Fruit fly (Drosophila melanogaster) whole organism, pupa: ENCODE measurements around the gene CG7548.

Experiments used
- CG10348 ChIP-seq: fragments of 200-800 bp; sonication (Bioruptor generic); IDR thresholded peaks from 2 replicates; pipeline ENCODE4 v1.3.6; 2022; ENCODE audit warnings: missing biosample characterization, missing genetic modification characterization
- CG12605 ChIP-seq: fragments of 200-800 bp; sonication (Bioruptor generic); IDR thresholded peaks from 2 replicates; pipeline ENCODE4 v1.3.6; 2022; ENCODE audit warnings: missing biosample characterization, missing genetic modification characterization
- CG13204 ChIP-seq: fragments of 200-800 bp; sonication (Bioruptor generic); optimal IDR thresholded peaks from 2 replicates; lab custom pipeline; 2018; ENCODE audit warnings: missing biosample characterization, mild to moderate bottlenecking, missing genetic modification characterization, moderate library complexity
- CG14655 ChIP-seq: fragments of 200-800 bp; sonication (Bioruptor generic); optimal IDR thresholded peaks from 3 replicates; lab custom pipeline; 2017; ENCODE audit warnings: mild to moderate bottlenecking, missing biosample characterization, missing genetic modification reagents, missing genetic modification characterization
- CG15710 ChIP-seq: fragments of 200-800 bp; sonication (Bioruptor generic); optimal IDR thresholded peaks from 2 replicates; lab custom pipeline; 2018; ENCODE audit warnings: missing biosample characterization, mild to moderate bottlenecking, missing genetic modification characterization, moderate library complexity
- CG17806 ChIP-seq: fragments of 200-800 bp; sonication (Bioruptor generic); optimal IDR thresholded peaks from 2 replicates; lab custom pipeline; 2018; ENCODE audit warnings: missing biosample characterization, mild to moderate bottlenecking, missing genetic modification characterization, moderate library complexity
- CG32121 ChIP-seq: fragments of 200-800 bp; sonication (Bioruptor generic); IDR thresholded peaks from 2 replicates; pipeline ENCODE4 v1.3.6; 2022; ENCODE audit warnings: missing biosample characterization, missing genetic modification characterization
- CG34367 ChIP-seq: fragments of 200-800 bp; sonication (Bioruptor generic); optimal IDR thresholded peaks from 2 replicates; lab custom pipeline; 2018; ENCODE audit warnings: missing biosample characterization, mild to moderate bottlenecking, missing genetic modification characterization
- CG4496 ChIP-seq: fragments of 200-800 bp; sonication (Bioruptor generic); IDR thresholded peaks from 3 replicates; pipeline ENCODE4 v1.3.6; 2022; ENCODE audit warnings: missing biosample characterization, missing genetic modification characterization
- CG8159 ChIP-seq: fragments of 200-800 bp; sonication (Bioruptor generic); optimal IDR thresholded peaks from 3 replicates; lab custom pipeline; 2018; ENCODE audit warnings: missing biosample characterization, mild to moderate bottlenecking, missing genetic modification characterization, moderate library complexity
- CG8301 ChIP-seq: fragments of 200-800 bp; sonication (Bioruptor generic); optimal IDR thresholded peaks from 2 replicates; lab custom pipeline; 2018; ENCODE audit warnings: missing biosample characterization, mild to moderate bottlenecking, missing genetic modification characterization
- CG9948 ChIP-seq: fragments of 200-800 bp; sonication (Bioruptor generic); optimal IDR thresholded peaks from 2 replicates; lab custom pipeline; 2018; ENCODE audit warnings: missing biosample characterization, mild to moderate bottlenecking, missing genetic modification characterization, moderate library complexity
- D1 ChIP-seq: fragments of 200-800 bp; sonication (Bioruptor generic); optimal IDR thresholded peaks from 2 replicates; lab custom pipeline; 2018; ENCODE audit warnings: missing biosample characterization, mild to moderate bottlenecking, missing genetic modification characterization, moderate library complexity
- EcR ChIP-seq: fragments of 200-800 bp; sonication (Bioruptor generic); optimal IDR thresholded peaks from 3 replicates; lab custom pipeline; 2019; ENCODE audit warnings: missing biosample characterization, missing genetic modification characterization, mild to moderate bottlenecking, moderate library complexity, missing genetic modification reagents
- Ets98B ChIP-seq: fragments of 200-800 bp; sonication (Bioruptor generic); IDR thresholded peaks from 2 replicates; pipeline ENCODE4 v1.3.6; 2022; ENCODE audit warnings: missing biosample characterization, missing genetic modification characterization
- Pif1A ChIP-seq: fragments of 200-800 bp; sonication (Bioruptor generic); optimal IDR thresholded peaks from 3 replicates; lab custom pipeline; 2016; ENCODE audit warnings: missing biosample characterization, missing genetic modification characterization
- Pif1B ChIP-seq: fragments of 200-800 bp; sonication (Bioruptor generic); optimal IDR thresholded peaks from 3 replicates; lab custom pipeline; 2016; ENCODE audit warnings: missing biosample characterization, missing genetic modification characterization
- Snoo ChIP-seq: fragments of 200-800 bp; sonication (Bioruptor generic); optimal IDR thresholded peaks from 3 replicates; lab custom pipeline; 2017; ENCODE audit warnings: missing biosample characterization, mild to moderate bottlenecking, missing genetic modification characterization, inconsistent platforms
- fd96Ca ChIP-seq: fragments of 200-800 bp; sonication (Bioruptor generic); IDR thresholded peaks from 3 replicates; pipeline ENCODE4 v1.3.6; 2022; ENCODE audit warnings: missing biosample characterization, missing genetic modification characterization
- gl ChIP-seq: fragments of 200-800 bp; sonication (Bioruptor generic); optimal IDR thresholded peaks from 2 replicates; lab custom pipeline; 2018; ENCODE audit warnings: missing biosample characterization, mild to moderate bottlenecking, missing genetic modification characterization
- rn ChIP-seq: fragments of 200-800 bp; sonication (Bioruptor generic); IDR thresholded peaks from 2 replicates; pipeline ENCODE4 v1.3.6; 2022; ENCODE audit warnings: missing biosample characterization, missing genetic modification characterization

The CG7548 gene

DNA sequence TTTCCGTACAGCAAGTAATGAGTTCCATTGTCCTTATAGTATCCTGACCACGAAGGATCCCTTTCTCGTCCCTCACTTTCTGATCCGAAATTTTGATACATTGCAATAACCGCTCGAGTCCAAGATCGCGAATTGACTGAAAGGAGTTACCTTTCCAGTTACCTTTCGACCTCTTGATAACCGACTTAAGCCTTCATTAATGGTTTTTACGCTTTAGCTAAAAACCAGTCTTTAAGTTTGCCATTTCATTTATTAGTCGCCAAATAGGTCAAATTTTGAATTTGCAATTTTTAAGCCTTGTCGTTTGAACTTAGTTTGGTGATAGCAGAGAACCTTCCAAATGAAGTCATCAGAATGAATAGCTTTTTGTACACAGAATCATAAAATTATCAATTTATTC, 36.3 kb upstream of the CG7548 start, which contains the start of gene CG32376:
CG32376 (minus strand) TSS at position 101 of the 400 bp plus-strand sequence.
- TF ChIP-seq EcR (GFP tag; lab: Kevin White, UChicago) = no peak
- TF ChIP-seq CG17806 = no peak
- TF ChIP-seq CG9948 = no peak
- TF ChIP-seq CG12605 (GFP tag; lab: Robert Waterston, UW) = no peak
- no peak for TF ChIP-seq CG32121 (GFP tag; lab: Robert Waterston, UW)
- TF ChIP-seq Pif1B (GFP tag; lab: Kevin White, UChicago) = no peak
- TF ChIP-seq D1 (tag; lab: Kevin White, UChicago) = no peak
- TF ChIP-seq CG34367 (tag; lab: Kevin White, UChicago) = no peak
- TF ChIP-seq CG8301 = no peak
- no peak for TF ChIP-seq CG14655 (GFP tag; lab: Kevin White, UChicago)
- TF ChIP-seq CG4496 (GFP tag; lab: Robert Waterston, UW) = no peak
- no peak for TF ChIP-seq fd96Ca (GFP tag; lab: Robert Waterston, UW)
- no peak for TF ChIP-seq rn (GFP tag; lab: Robert Waterston, UW)
- TF ChIP-seq CG8159 (tag; lab: Kevin White, UChicago) = no peak
- TF ChIP-seq Ets98B (GFP tag; lab: Robert Waterston, UW) = no peak
- no peak for TF ChIP-seq Pif1A (GFP tag; lab: Kevin White, UChicago)
- no peak for TF ChIP-seq gl
- TF ChIP-seq CG15710 = no peak
- TF ChIP-seq Snoo = no peak

DNA sequence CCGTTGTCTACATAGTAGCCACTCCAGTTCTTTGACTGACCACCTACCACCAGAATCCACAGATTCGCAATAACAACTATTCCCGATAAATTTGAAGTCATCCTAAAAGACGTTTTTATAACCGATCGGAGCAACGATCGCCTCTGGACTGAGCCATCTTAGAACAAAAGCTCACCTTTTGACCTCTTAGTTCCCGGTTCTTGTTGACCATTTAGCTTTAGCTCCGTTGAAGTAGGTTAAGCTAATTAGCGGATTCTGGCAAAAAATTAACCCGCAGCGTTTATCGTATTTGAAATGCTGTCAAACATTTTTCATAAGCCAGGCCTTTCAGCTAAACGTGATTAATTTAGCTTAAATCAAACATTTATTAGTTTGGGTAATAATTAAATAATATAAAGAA, 35.1 kb upstream of the CG7548 start, which contains the start of gene CG32374:
CG32374 (minus strand) TSS at position 101 of the 400 bp plus-strand sequence.
- no peak for TF ChIP-seq CG13204
- no peak for TF ChIP-seq CG32121 (GFP tag; lab: Robert Waterston, UW)
- TF ChIP-seq fd96Ca (GFP tag; lab: Robert Waterston, UW) = no peak
- no peak for TF ChIP-seq rn (GFP tag; lab: Robert Waterston, UW)
- no peak for TF ChIP-seq CG9948

DNA sequence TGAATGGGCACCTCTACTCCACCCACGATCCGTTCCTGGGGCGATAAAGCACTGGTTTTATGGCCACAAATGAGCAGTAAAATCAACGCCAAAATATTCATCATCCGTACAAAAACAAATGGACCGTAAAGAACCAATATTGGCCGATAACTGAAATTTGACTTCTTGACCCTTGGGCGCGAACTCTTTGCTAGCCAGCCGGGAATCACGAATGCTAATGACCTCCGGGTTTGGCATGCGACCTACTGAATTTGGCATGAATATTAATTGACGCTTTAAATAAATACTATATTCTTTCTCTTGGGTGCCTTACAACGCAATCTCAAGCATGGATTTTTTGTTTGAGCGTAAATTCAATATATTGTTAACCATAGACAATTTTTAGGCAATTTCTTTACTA, 33.7 kb upstream of the CG7548 start, which contains the start of gene CG16998:
CG16998 (minus strand) TSS at position 101 of the 400 bp plus-strand sequence.
- TF ChIP-seq CG14655 (GFP tag; lab: Kevin White, UChicago) = no peak
- TF ChIP-seq fd96Ca (GFP tag; lab: Robert Waterston, UW) = no peak
- no peak for TF ChIP-seq CG32121 (GFP tag; lab: Robert Waterston, UW)
- no peak for TF ChIP-seq CG10348

DNA sequence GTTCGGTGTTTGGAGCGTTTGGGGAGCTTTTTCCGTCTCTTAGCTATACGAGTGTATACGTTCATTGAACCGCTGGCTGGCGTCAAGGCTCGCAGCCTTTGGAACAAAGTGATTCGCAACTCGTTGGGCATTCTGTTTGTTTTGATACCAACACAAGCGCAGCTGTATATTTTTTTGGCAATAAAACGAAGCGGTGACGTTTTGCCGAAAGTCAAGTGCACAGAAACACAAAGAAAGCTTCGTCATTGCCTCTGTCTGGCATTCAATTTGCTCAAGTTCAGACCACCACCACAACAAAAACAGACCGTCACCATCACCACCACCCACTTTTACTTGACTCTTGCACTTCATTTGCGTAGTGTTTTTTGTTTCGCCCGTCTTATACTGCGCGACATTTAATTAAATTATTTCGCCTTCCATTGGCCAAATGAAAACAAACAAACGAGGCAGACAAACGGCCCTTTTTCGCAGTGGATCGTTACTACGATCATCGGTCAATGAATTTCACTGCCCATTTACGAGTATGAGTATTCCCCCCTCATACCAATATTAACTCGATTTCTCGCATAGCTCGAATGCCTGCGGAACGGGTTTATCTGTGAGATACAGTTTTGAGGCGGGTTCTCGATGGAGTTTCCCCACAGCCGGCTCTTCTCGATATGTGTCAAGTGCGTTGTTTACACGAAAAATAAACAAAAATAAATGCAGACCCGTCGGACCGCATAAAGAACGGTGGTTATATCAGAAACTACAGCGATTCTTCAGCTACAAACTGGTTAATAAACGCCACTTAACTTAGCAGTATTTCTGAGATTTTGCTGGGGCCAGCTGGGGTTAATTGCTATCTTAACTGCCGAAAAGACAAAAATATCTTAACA, 24.7 kb upstream of the CG7548 start:
- TF ChIP-seq EcR (GFP tag; lab: Kevin White, UChicago) (peak; percentile 87), CG8301 (no peak), CG32121 (GFP tag; lab: Robert Waterston, UW) (0 out of 2 replicates have a peak, but pooled peaks have one; percentile 14), Pif1B (GFP tag; lab: Kevin White, UChicago) (no peak), Snoo (no peak)

DNA sequence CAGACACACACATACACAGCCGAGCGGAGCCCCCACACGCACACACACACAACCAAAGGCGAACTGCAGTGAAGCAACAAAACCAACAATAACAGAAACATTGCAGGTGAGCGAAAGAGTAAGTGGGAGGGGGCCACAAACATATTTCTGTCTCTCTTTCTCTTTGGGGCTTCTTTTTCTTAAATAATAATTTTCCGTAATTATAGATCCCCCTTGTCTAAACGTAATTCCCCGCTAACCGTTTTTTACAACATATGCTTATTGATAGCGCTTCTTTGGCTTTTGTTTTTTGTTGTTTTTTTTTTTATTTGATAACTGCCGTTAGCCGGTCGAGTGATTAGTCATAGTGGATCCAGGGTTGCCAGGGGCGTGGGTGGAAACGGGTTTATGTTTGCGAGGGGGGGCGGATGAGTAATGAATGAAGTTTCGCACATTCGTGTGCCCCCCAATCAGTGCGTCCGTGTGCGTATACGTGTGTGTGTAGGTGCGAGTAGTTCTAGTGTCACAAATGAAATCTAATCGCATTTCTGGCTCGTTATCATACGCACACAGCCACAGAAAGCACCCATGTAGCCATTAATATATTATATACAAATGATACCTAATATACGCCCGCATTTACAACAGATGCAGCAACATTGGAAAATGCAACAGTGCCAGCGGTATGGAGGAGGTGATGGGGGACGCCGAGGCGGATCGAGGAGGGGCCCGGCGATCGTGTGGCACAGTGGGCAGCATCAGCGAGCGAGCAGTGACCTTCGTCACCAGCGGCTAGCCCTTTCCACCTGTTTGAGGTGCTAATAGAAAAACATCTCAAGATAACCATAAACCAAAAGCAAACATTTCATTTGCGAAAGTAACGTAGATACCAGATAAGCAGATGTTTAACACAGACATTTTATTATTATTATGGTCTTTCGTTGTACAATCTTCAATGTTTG, 23.3 kb upstream of the CG7548 start:
- TF ChIP-seq Snoo = peak; percentile 17
- TF ChIP-seq CG9948 = no peak
- TF ChIP-seq Pif1A (GFP tag; lab: Kevin White, UChicago) = peak; percentile 2
- peak; percentile 42; the same call in 2 of the 3 replicates for TF ChIP-seq CG4496 (GFP tag; lab: Robert Waterston, UW)
- TF ChIP-seq gl = no peak
- TF ChIP-seq CG32121 (GFP tag; lab: Robert Waterston, UW) = 0 out of 2 replicates have a peak, but pooled peaks have one; percentile 35
- peak; percentile 56; the same call in 2 of the 3 replicates for TF ChIP-seq fd96Ca (GFP tag; lab: Robert Waterston, UW)
- TF ChIP-seq EcR (GFP tag; lab: Kevin White, UChicago) = peak; percentile 17
- TF ChIP-seq CG10348 = no peak
- peak; percentile 20; the same call in 1 of the 2 replicates for TF ChIP-seq Ets98B (GFP tag; lab: Robert Waterston, UW)
- peak; percentile 4 for TF ChIP-seq CG15710
- peak; percentile 13 for TF ChIP-seq CG17806

DNA sequence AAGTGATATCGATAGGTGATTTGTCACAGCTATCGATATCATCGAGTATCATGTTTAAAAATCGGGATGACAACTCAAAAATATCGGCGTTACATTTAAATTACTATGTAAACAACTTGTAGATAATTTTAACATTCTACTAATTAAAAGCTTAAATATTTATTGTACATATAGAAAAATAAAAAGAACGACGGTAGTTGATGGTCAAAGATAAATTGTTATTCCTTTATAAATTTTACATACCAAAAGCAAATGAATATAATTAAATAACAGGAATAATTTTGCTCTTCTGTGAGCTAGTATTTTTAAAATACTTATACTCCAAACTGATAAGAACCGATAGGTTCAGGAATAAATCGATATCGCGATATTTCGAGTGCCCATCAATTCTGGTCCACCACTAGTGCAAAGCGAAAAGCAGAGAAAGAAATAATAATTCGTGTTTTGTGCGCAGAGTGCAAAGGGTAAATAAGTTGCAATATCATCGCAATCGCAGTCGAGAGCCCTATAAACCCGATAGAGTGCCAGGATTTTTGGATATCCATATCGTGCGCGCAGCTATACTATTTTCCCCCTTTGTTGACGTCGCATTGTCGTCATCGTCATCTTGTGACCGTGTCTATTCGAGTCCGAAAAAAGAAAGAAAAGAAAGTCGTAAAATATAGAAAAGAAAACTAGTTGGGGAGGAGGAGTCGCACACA, 22.5 kb upstream of the CG7548 start, which contains the start of gene lqf:
lqf (plus strand) TSS at position 401 of the 701 bp plus-strand sequence.
- TF ChIP-seq CG4496 (GFP tag; lab: Robert Waterston, UW) = peak; percentile 6; the same call in 1 of the 3 replicates
- TF ChIP-seq CG8159 (tag; lab: Kevin White, UChicago) = peak; percentile 3
- no peak for TF ChIP-seq CG10348
- TF ChIP-seq fd96Ca (GFP tag; lab: Robert Waterston, UW) = 0 out of 3 replicates have a peak, but pooled peaks have one; percentile 7
- TF ChIP-seq CG15710 = peak; percentile 3
- peak; percentile 20 for TF ChIP-seq Pif1B (GFP tag; lab: Kevin White, UChicago)
- TF ChIP-seq CG34367 (tag; lab: Kevin White, UChicago) = no peak
- peak; percentile 20 for TF ChIP-seq Pif1A (GFP tag; lab: Kevin White, UChicago)
